Worm (Caenorhabditis elegans) whole organism, late embryonic: Measurements from ENCODE around the gene rpn-6.2.
A peak's percentile ranks its signal among the peaks of the same experiment; 100 is the strongest.

Source experiments
- C38D4.7 ChIP-seq: fragments of 200-800 bp; sonication (Bioruptor generic); optimal IDR thresholded peaks from 2 replicates; lab custom pipeline; 2018; ENCODE audit warnings: mild to moderate bottlenecking, missing genetic modification characterization, moderate library complexity, missing compliant biosample characterization
- ceh-18 ChIP-seq: sonication (generic microtip); optimal IDR thresholded peaks from 2 replicates; lab custom pipeline; 2016; ENCODE audit warnings: missing genetic modification characterization, missing compliant biosample characterization
- che-1 ChIP-seq: sonication (generic microtip); optimal IDR thresholded peaks from 2 replicates; lab custom pipeline; 2016; ENCODE audit warnings: mild to moderate bottlenecking, missing genetic modification characterization, missing compliant biosample characterization

- TF ChIP-seq ceh-18 (peak; percentile 25), che-1 (tag; lab: Kevin White, UChicago) (no peak), C38D4.7 (no peak)
Measured at ce11 chrIII:9007183-9007582, 5.4 kb upstream of the rpn-6.2 start.
